Worm (Caenorhabditis elegans): ENCODE data around the gene D1086.10.

DNA sequence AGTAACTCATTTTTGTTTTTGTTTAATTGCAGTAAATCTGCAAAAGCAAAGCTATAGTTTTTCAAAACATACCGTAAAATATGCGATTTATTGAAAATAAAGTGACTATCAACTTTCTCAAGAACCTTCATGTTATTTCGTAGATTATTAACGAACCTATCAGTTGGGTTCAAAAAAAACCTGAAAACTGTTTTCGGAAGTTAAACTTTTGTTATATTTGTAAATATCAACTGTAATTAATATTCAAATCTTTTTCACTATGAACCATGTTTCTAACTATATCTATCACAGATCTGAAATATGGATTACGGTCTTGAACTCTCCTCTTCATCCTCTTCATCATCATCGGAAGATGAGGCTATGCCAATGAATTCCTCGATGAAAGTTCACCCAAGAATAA lies 5.5 kb downstream of the D1086.10 start, which contains the start of gene D1086.19:
- TF ChIP-seq daf-12 (tag; optimal IDR thresholded peaks at IDR 0.05) (no peak), unc-62 (GFP tag; optimal IDR thresholded peaks at IDR 0.05) (no peak), nhr-76 (tag; optimal IDR thresholded peaks at IDR 0.05) (no peak), ama-1 (optimal IDR thresholded peaks at IDR 0.05) (no peak), ztf-11 (tag; optimal IDR thresholded peaks at IDR 0.05) (no peak), nhr-237 (tag; optimal IDR thresholded peaks at IDR 0.05) (no peak), egl-5 (tag; optimal IDR thresholded peaks at IDR 0.05) (no peak), aly-2 (tag; optimal IDR thresholded peaks at IDR 0.05) (no peak), elt-1 (tag; optimal IDR thresholded peaks at IDR 0.05) (no peak), ceh-82 (tag; optimal IDR thresholded peaks at IDR 0.05) (no peak), elt-2 (tag; optimal IDR thresholded peaks at IDR 0.05) (no peak), mdl-1 (tag; optimal IDR thresholded peaks at IDR 0.05) (no peak), snpc-4 (tag; optimal IDR thresholded peaks at IDR 0.05) (no peak)
